Fruit fly (Drosophila melanogaster) whole organism, embryonic: ENCODE data around the gene Tpr2.

Experiments used
- Atf6 ChIP-seq: fragments of 200-800 bp; sonication (Bioruptor generic); IDR thresholded peaks from 2 replicates; pipeline ENCODE4 v1.3.6; 2022; ENCODE audit warnings: missing biosample characterization, missing genetic modification characterization
- CG1024 ChIP-seq: fragments of 200-800 bp; sonication (Bioruptor generic); IDR thresholded peaks from 2 replicates; pipeline ENCODE4 v1.3.6; 2022; ENCODE audit warnings: missing biosample characterization, missing genetic modification characterization
- CG10431 ChIP-seq: fragments of 200-800 bp; sonication (Bioruptor generic); optimal IDR thresholded peaks from 3 replicates; lab custom pipeline; 2018; ENCODE audit warnings: missing biosample characterization, mild to moderate bottlenecking, missing genetic modification characterization
- CG11247 ChIP-seq: fragments of 200-800 bp; sonication (Bioruptor generic); IDR thresholded peaks from 2 replicates; pipeline ENCODE4 v1.3.6; 2022; ENCODE audit warnings: missing biosample characterization, missing genetic modification characterization
- CG11723 ChIP-seq: fragments of 200-800 bp; sonication (Bioruptor generic); optimal IDR thresholded peaks from 2 replicates; lab custom pipeline; 2017; ENCODE audit warnings: missing biosample characterization, mild to moderate bottlenecking, missing genetic modification characterization
- CG13296 ChIP-seq: fragments of 200-800 bp; sonication (Bioruptor generic); optimal IDR thresholded peaks from 3 replicates; lab custom pipeline; 2018; ENCODE audit warnings: missing biosample characterization, mild to moderate bottlenecking, missing genetic modification characterization
- CG17829 ChIP-seq: fragments of 200-800 bp; optimal IDR thresholded peaks from 2 replicates; lab custom pipeline; 2019; ENCODE audit warnings: missing biosample characterization, mild to moderate bottlenecking, missing genetic modification characterization, moderate library complexity
- CG1792 ChIP-seq: fragments of 200-800 bp; sonication (Bioruptor generic); optimal IDR thresholded peaks from 2 replicates; lab custom pipeline; 2016; ENCODE audit warnings: missing biosample characterization, missing genetic modification characterization
- CG34224 ChIP-seq: fragments of 200-800 bp; sonication (Bioruptor generic); IDR thresholded peaks from 3 replicates; pipeline ENCODE4 v1.3.6; 2022; ENCODE audit warnings: missing biosample characterization, missing genetic modification characterization; ENCODE audit not compliant: partially characterized antibody
- CG6254 ChIP-seq: fragments of 200-800 bp; sonication (Bioruptor generic); optimal IDR thresholded peaks from 3 replicates; lab custom pipeline; 2017; ENCODE audit warnings: mild to moderate bottlenecking, missing biosample characterization, missing genetic modification reagents, missing genetic modification characterization
- CG6272 ChIP-seq: fragments of 200-800 bp; sonication (Bioruptor generic); IDR thresholded peaks from 2 replicates; pipeline ENCODE4 v1.3.6; 2022; ENCODE audit warnings: missing biosample characterization, missing genetic modification characterization
- CG6683 ChIP-seq: fragments of 200-800 bp; sonication (Bioruptor generic); optimal IDR thresholded peaks from 2 replicates; lab custom pipeline; 2017; ENCODE audit warnings: missing biosample characterization, mild to moderate bottlenecking, missing genetic modification characterization, missing genetic modification reagents
- CG7357 ChIP-seq: fragments of 200-800 bp; sonication (Bioruptor generic); IDR thresholded peaks from 3 replicates; pipeline ENCODE4 v1.3.6; 2022; ENCODE audit warnings: missing biosample characterization, missing genetic modification characterization
- CG7963 ChIP-seq: fragments of 200-800 bp; sonication (Bioruptor generic); IDR thresholded peaks from 3 replicates; pipeline ENCODE4 v1.3.6; 2022; ENCODE audit warnings: missing biosample characterization, missing genetic modification characterization; ENCODE audit not compliant: partially characterized antibody
- CG8765 ChIP-seq: fragments of 200-800 bp; sonication (Bioruptor generic); IDR thresholded peaks from 2 replicates; pipeline ENCODE4 v1.3.6; 2022; ENCODE audit warnings: missing biosample characterization, missing genetic modification characterization
- CG9817 ChIP-seq: fragments of 200-800 bp; sonication (Bioruptor generic); optimal IDR thresholded peaks from 2 replicates; lab custom pipeline; 2018; ENCODE audit warnings: missing biosample characterization, mild to moderate bottlenecking, missing genetic modification characterization, moderate library complexity
- Chrac-16 ChIP-seq: fragments of 200-800 bp; sonication (Bioruptor generic); optimal IDR thresholded peaks from 3 replicates; lab custom pipeline; 2016; ENCODE audit warnings: missing biosample characterization, missing genetic modification characterization
- CoRest ChIP-seq: fragments of 200-800 bp; sonication (Bioruptor generic); optimal IDR thresholded peaks from 3 replicates; lab custom pipeline; 2018; ENCODE audit warnings: missing biosample characterization, mild to moderate bottlenecking, missing genetic modification characterization, moderate library complexity
- E2f2 ChIP-seq: fragments of 200-800 bp; sonication (Bioruptor generic); IDR thresholded peaks from 2 replicates; pipeline ENCODE4 v1.3.6; 2022; ENCODE audit warnings: missing biosample characterization, missing genetic modification characterization
- Ets65A ChIP-seq: fragments of 200-800 bp; sonication (Bioruptor generic); peaks from one replicate; lab custom pipeline; 2016; ENCODE audit warnings: missing biosample characterization, missing genetic modification characterization
- Hmr ChIP-seq: fragments of 200-800 bp; sonication (Bioruptor generic); optimal IDR thresholded peaks from 3 replicates; lab custom pipeline; 2017; ENCODE audit warnings: mild to moderate bottlenecking, missing biosample characterization, missing genetic modification reagents, missing genetic modification characterization
- Hr3 ChIP-seq: fragments of 200-800 bp; sonication (Bioruptor generic); optimal IDR thresholded peaks from 3 replicates; lab custom pipeline; 2016; ENCODE audit warnings: missing biosample characterization, missing genetic modification characterization
- Hr39 ChIP-seq: fragments of >200 bp; optimal IDR thresholded peaks from 2 replicates; lab custom pipeline; 2017
- Hsf ChIP-seq: fragments of 200-800 bp; sonication (Bioruptor generic); optimal IDR thresholded peaks from 3 replicates; lab custom pipeline; 2016; ENCODE audit warnings: missing biosample characterization, missing genetic modification characterization
- Kr ChIP-seq: fragments of 200-800 bp; sonication (Bioruptor generic); optimal IDR thresholded peaks from 2 replicates; lab custom pipeline; 2017; ENCODE audit warnings: missing biosample characterization, mild to moderate bottlenecking, missing genetic modification characterization
- Sox100B ChIP-seq: fragments of 200-800 bp; sonication (Bioruptor generic); optimal IDR thresholded peaks from 3 replicates; lab custom pipeline; 2018; ENCODE audit warnings: missing biosample characterization, mild to moderate bottlenecking, missing genetic modification characterization
- Sry-δ ChIP-seq: fragments of 200-800 bp; sonication (Bioruptor generic); optimal IDR thresholded peaks from 2 replicates; lab custom pipeline; 2016; ENCODE audit warnings: missing biosample characterization, missing genetic modification characterization
- Ssrp ChIP-seq: fragments of 200-800 bp; sonication (Bioruptor generic); optimal IDR thresholded peaks from 2 replicates; lab custom pipeline; 2018; ENCODE audit warnings: missing biosample characterization, mild to moderate bottlenecking, missing genetic modification characterization, moderate library complexity
- Xbp1 ChIP-seq: fragments of 200-800 bp; sonication (Bioruptor generic); optimal IDR thresholded peaks from 3 replicates; lab custom pipeline; 2016; ENCODE audit warnings: missing biosample characterization, mild to moderate bottlenecking, missing genetic modification characterization
- br ChIP-seq: fragments of >200 bp; optimal IDR thresholded peaks from 2 replicates; lab custom pipeline; 2017
- caup ChIP-seq: fragments of 200-800 bp; sonication (Bioruptor generic); optimal IDR thresholded peaks from 3 replicates; lab custom pipeline; 2017; ENCODE audit warnings: missing biosample characterization, mild to moderate bottlenecking, missing genetic modification characterization, moderate library complexity; ENCODE audit not compliant: severe bottlenecking
- dati ChIP-seq: fragments of 200-800 bp; sonication (Bioruptor generic); IDR thresholded peaks from 2 replicates; pipeline ENCODE4 v1.3.6; 2022; ENCODE audit warnings: missing biosample characterization, missing genetic modification characterization
- dmrt11E ChIP-seq: fragments of 200-800 bp; sonication (Bioruptor generic); optimal IDR thresholded peaks from 3 replicates; lab custom pipeline; 2018; ENCODE audit warnings: missing biosample characterization, mild to moderate bottlenecking, missing genetic modification characterization, moderate library complexity
- dpn ChIP-seq, 2 experiments: fragments of 200-800 bp; sonication (Bioruptor generic); optimal IDR thresholded peaks; 3 replicates each; lab custom pipeline; 2016; ENCODE audit warnings: missing biosample characterization in 2 of 2, missing genetic modification characterization in 2 of 2
- emc ChIP-seq: fragments of 200-800 bp; sonication (Bioruptor generic); optimal IDR thresholded peaks from 2 replicates; lab custom pipeline; 2016; ENCODE audit warnings: missing biosample characterization, missing genetic modification characterization
- en ChIP-seq: fragments of 200-800 bp; sonication (Bioruptor generic); optimal IDR thresholded peaks from 2 replicates; lab custom pipeline; 2016; ENCODE audit warnings: missing biosample characterization, missing genetic modification characterization
- gfzf ChIP-seq: fragments of 200-800 bp; sonication (Bioruptor generic); optimal IDR thresholded peaks from 2 replicates; lab custom pipeline; 2016; ENCODE audit warnings: missing biosample characterization, mild to moderate bottlenecking, missing genetic modification characterization, moderate library complexity
- her ChIP-seq: fragments of 200-800 bp; sonication (Bioruptor generic); optimal IDR thresholded peaks from 2 replicates; lab custom pipeline; 2016; ENCODE audit warnings: missing biosample characterization, missing genetic modification characterization
- hkb ChIP-seq, 2 experiments: fragments of 200-800 bp in 1 of 2; fragments of >200 bp in 1 of 2; sonication (Bioruptor generic) in 1 of 2; IDR thresholded peaks in 1 of 2; optimal IDR thresholded peaks in 1 of 2; 2 replicates each; pipeline versions ENCODE4 v1.3.6 to Lab custom; 2017 to 2022; ENCODE audit warnings: missing biosample characterization in 1 of 2, missing genetic modification characterization in 1 of 2
- ind ChIP-seq: fragments of 200-800 bp; sonication (Bioruptor generic); optimal IDR thresholded peaks from 3 replicates; lab custom pipeline; 2016; ENCODE audit warnings: missing biosample characterization, missing genetic modification characterization
- knrl ChIP-seq: fragments of 200-800 bp; sonication (Bioruptor generic); IDR thresholded peaks from 3 replicates; pipeline ENCODE4 v1.3.6; 2022; ENCODE audit warnings: missing biosample characterization, missing genetic modification characterization; ENCODE audit not compliant: partially characterized antibody
- lmd ChIP-seq: fragments of 200-800 bp; sonication (Bioruptor generic); IDR thresholded peaks from 2 replicates; pipeline ENCODE4 v1.3.6; 2022; ENCODE audit warnings: missing biosample characterization, missing genetic modification characterization
- mirr ChIP-seq: fragments of 200-800 bp; sonication (Bioruptor generic); optimal IDR thresholded peaks from 3 replicates; lab custom pipeline; 2018; ENCODE audit warnings: missing biosample characterization, mild to moderate bottlenecking, missing genetic modification characterization
- mld ChIP-seq: fragments of 200-800 bp; sonication (Bioruptor generic); IDR thresholded peaks from 3 replicates; pipeline ENCODE4 v1.3.6; 2022; ENCODE audit warnings: missing biosample characterization, missing genetic modification characterization; ENCODE audit not compliant: partially characterized antibody
- nmo ChIP-seq: fragments of 200-800 bp; sonication (Bioruptor generic); optimal IDR thresholded peaks from 2 replicates; lab custom pipeline; 2018; ENCODE audit warnings: missing biosample characterization, mild to moderate bottlenecking, missing genetic modification characterization, moderate library complexity
- p53 ChIP-seq: fragments of 200-800 bp; sonication (Bioruptor generic); optimal IDR thresholded peaks from 2 replicates; lab custom pipeline; 2016; ENCODE audit warnings: missing biosample characterization, missing genetic modification characterization
- pum ChIP-seq: fragments of 200-800 bp; sonication (Bioruptor generic); optimal IDR thresholded peaks from 2 replicates; lab custom pipeline; 2016; ENCODE audit warnings: missing biosample characterization, missing genetic modification characterization
- seq ChIP-seq: fragments of 200-800 bp; sonication (Bioruptor generic); IDR thresholded peaks from 2 replicates; pipeline ENCODE4 v1.3.6; 2022; ENCODE audit warnings: missing biosample characterization, missing genetic modification characterization
- tna ChIP-seq: fragments of 200-800 bp; sonication (Bioruptor generic); IDR thresholded peaks from 2 replicates; pipeline ENCODE4 v1.3.6; 2022; ENCODE audit warnings: missing biosample characterization, missing genetic modification characterization; ENCODE audit not compliant: partially characterized antibody
- tup ChIP-seq: fragments of 200-800 bp; sonication (Bioruptor generic); optimal IDR thresholded peaks from 2 replicates; lab custom pipeline; 2016; ENCODE audit warnings: missing biosample characterization, mild to moderate bottlenecking, missing genetic modification characterization, moderate library complexity
- usp ChIP-seq: fragments of >200 bp; optimal IDR thresholded peaks from 2 replicates; lab custom pipeline; 2017; ENCODE audit warnings: missing biosample characterization, missing genetic modification characterization

Gene Tpr2

dm6 chr2L:16500469-16500868 lies 9.1 kb downstream of the Tpr2 start (continued):
- TF ChIP-seq mld (GFP tag; lab: Robert Waterston, UW) (no peak), Ets65A (GFP tag; lab: Kevin White, UChicago) (peak; percentile 93), CG13296 (GFP tag; lab: Kevin White, UChicago) (peak; percentile 76), Chrac-16 (GFP tag; lab: Kevin White, UChicago) (peak; percentile 91), CG1792 (GFP tag; lab: Kevin White, UChicago) (peak; percentile 78), caup (GFP tag; lab: Kevin White, UChicago) (peak; percentile 83), Ssrp (tag; lab: Kevin White, UChicago) (peak; percentile 87), her (GFP tag; lab: Kevin White, UChicago) (peak; percentile 64), Hr3 (GFP tag; lab: Kevin White, UChicago) (peak; percentile 91), mirr (peak; percentile 52), br (lab: Kevin White, UChicago) (no peak), hkb (optimal IDR thresholded peaks at IDR 0.05; lab: Kevin White, UChicago) (no peak), hkb (GFP tag; IDR thresholded peaks at IDR 0.05; lab: Robert Waterston, UW) (peak; percentile 94), gfzf (no peak), usp (GFP tag; lab: Kevin White, UChicago) (no peak), CG11723 (peak; percentile 75), Hmr (GFP tag; lab: Kevin White, UChicago) (peak; percentile 92), pum (GFP tag; lab: Kevin White, UChicago) (peak; percentile 93), CG7963 (GFP tag; lab: Robert Waterston, UW) (no peak), E2f2 (peak; percentile 72), dpn (GFP tag; optimal IDR thresholded peaks at IDR 0.05; lab: Kevin White, UChicago) (peak; percentile 64 to 92), CG8765 (GFP tag; lab: Robert Waterston, UW) (peak; percentile 92), CG17829 (tag; lab: Kevin White, UChicago) (peak; percentile 84), tup (GFP tag; lab: Kevin White, UChicago) (peak; percentile 87), nmo (GFP tag; lab: Kevin White, UChicago) (peak; percentile 90), CG10431 (GFP tag; lab: Kevin White, UChicago) (peak; percentile 75), en (GFP tag; lab: Kevin White, UChicago) (peak; percentile 42), seq (GFP tag; lab: Robert Waterston, UW) (peak; percentile 87), dmrt11E (tag; lab: Kevin White, UChicago) (peak; percentile 91), Hr39 (lab: Kevin White, UChicago) (no peak), lmd (GFP tag; lab: Robert Waterston, UW) (peak; percentile 95), Hsf (GFP tag; lab: Kevin White, UChicago) (peak; percentile 91), CG9817 (tag; lab: Kevin White, UChicago) (peak; percentile 91), emc (peak; percentile 50), Sry-δ (peak; percentile 45), CG6683 (GFP tag; lab: Kevin White, UChicago) (peak; percentile 67), p53 (peak; percentile 52), CG34224 (no peak), tna (no peak), Atf6 (GFP tag; lab: Robert Waterston, UW) (peak; percentile 90), ind (peak; percentile 85), CG11247 (GFP tag; lab: Robert Waterston, UW) (peak; percentile 89), CG7357 (GFP tag; lab: Robert Waterston, UW) (peak; percentile 86), dati (peak; percentile 76), CoRest (tag; lab: Kevin White, UChicago) (peak; percentile 88), Xbp1 (GFP tag; lab: Kevin White, UChicago) (peak; percentile 89), CG6272 (peak; percentile 90), Sox100B (GFP tag; lab: Kevin White, UChicago) (peak; percentile 78), knrl (GFP tag; lab: Robert Waterston, UW) (no peak), CG6254 (GFP tag; lab: Kevin White, UChicago) (peak; percentile 70), Kr (GFP tag; lab: Kevin White, UChicago) (peak; percentile 41), CG1024 (peak; percentile 78)
